Worm (Caenorhabditis elegans) whole organism, late embryonic: ENCODE results near the gene hda-2.
A peak's percentile ranks its signal among the peaks of the same experiment; 100 is the strongest.

ENCODE experiments used
- C08G9.2 ChIP-seq: sonication (generic microtip); optimal IDR thresholded peaks from 2 replicates; lab custom pipeline; 2016; ENCODE audit warnings: mild to moderate bottlenecking, missing genetic modification characterization, moderate library complexity, missing compliant biosample characterization
- K02D7.2 ChIP-seq: sonication (generic microtip); optimal IDR thresholded peaks from 2 replicates; lab custom pipeline; 2017; ENCODE audit warnings: mild to moderate bottlenecking, missing genetic modification characterization, missing compliant biosample characterization
- K09A11.1 ChIP-seq: sonication (generic microtip); optimal IDR thresholded peaks from 2 replicates; lab custom pipeline; 2017; ENCODE audit warnings: antibody characterized with exemption, mild to moderate bottlenecking, missing genetic modification characterization, missing compliant biosample characterization; ENCODE audit not compliant: insufficient read depth
- T23F11.4 ChIP-seq: fragments of 200-800 bp; sonication (Bioruptor generic); optimal IDR thresholded peaks from 2 replicates; lab custom pipeline; 2018; ENCODE audit warnings: mild to moderate bottlenecking, missing genetic modification characterization, missing compliant biosample characterization
- Y22D7AL.16 ChIP-seq: sonication (generic microtip); optimal IDR thresholded peaks from 2 replicates; lab custom pipeline; 2016; ENCODE audit warnings: missing genetic modification characterization, missing compliant biosample characterization
- ahr-1 ChIP-seq: sonication (generic microtip); optimal IDR thresholded peaks from 2 replicates; lab custom pipeline; 2016; ENCODE audit warnings: missing genetic modification characterization, missing compliant biosample characterization
- ama-1 ChIP-seq: fragments of 150-350 bp; optimal IDR thresholded peaks from 2 replicates; lab custom pipeline; 2014
- ceh-14 ChIP-seq: sonication (generic microtip); optimal IDR thresholded peaks from 2 replicates; lab custom pipeline; 2016; ENCODE audit warnings: missing genotype, missing genetic modification characterization, missing compliant biosample characterization
- ceh-18 ChIP-seq: sonication (generic microtip); optimal IDR thresholded peaks from 2 replicates; lab custom pipeline; 2016; ENCODE audit warnings: missing genetic modification characterization, missing compliant biosample characterization
- ceh-2 ChIP-seq: sonication (generic microtip); optimal IDR thresholded peaks from 2 replicates; lab custom pipeline; 2016; ENCODE audit warnings: missing genotype, missing genetic modification characterization, missing compliant biosample characterization
- ceh-31 ChIP-seq: sonication (generic microtip); optimal IDR thresholded peaks from 2 replicates; lab custom pipeline; 2016; ENCODE audit warnings: missing genetic modification characterization, missing compliant biosample characterization
- ceh-34 ChIP-seq: sonication (generic microtip); optimal IDR thresholded peaks from 2 replicates; lab custom pipeline; 2016; ENCODE audit warnings: mild to moderate bottlenecking, missing genetic modification characterization, missing compliant biosample characterization
- ceh-45 ChIP-seq: fragments of 200-800 bp; sonication (Bioruptor generic); IDR thresholded peaks from 2 replicates; pipeline ENCODE4 v1.3.6; 2022; ENCODE audit warnings: missing genetic modification reagents, missing genetic modification characterization, missing compliant biosample characterization
- ceh-48 ChIP-seq: sonication (generic microtip); optimal IDR thresholded peaks from 2 replicates; lab custom pipeline; 2016; ENCODE audit warnings: missing genetic modification characterization, inconsistent platforms, missing compliant biosample characterization
- ceh-6 ChIP-seq: fragments of 200-800 bp; sonication (Bioruptor generic); optimal IDR thresholded peaks from 2 replicates; lab custom pipeline; 2018; ENCODE audit warnings: mild to moderate bottlenecking, missing genetic modification characterization, missing compliant biosample characterization
- ceh-9 ChIP-seq: sonication (generic microtip); optimal IDR thresholded peaks from 2 replicates; lab custom pipeline; 2016; ENCODE audit warnings: mild to moderate bottlenecking, missing genetic modification characterization, inconsistent platforms, missing compliant biosample characterization
- che-1 ChIP-seq: sonication (generic microtip); optimal IDR thresholded peaks from 2 replicates; lab custom pipeline; 2016; ENCODE audit warnings: mild to moderate bottlenecking, missing genetic modification characterization, missing compliant biosample characterization
- dmd-4 ChIP-seq: sonication (generic microtip); optimal IDR thresholded peaks from 2 replicates; lab custom pipeline; 2016; ENCODE audit warnings: borderline replicate concordance, missing genetic modification characterization, missing compliant biosample characterization
- dve-1 ChIP-seq: sonication (generic microtip); optimal IDR thresholded peaks from 2 replicates; lab custom pipeline; 2017; ENCODE audit warnings: antibody characterized with exemption, mild to moderate bottlenecking, missing genetic modification characterization, missing compliant biosample characterization
- elt-2 ChIP-seq: sonication (generic microtip); optimal IDR thresholded peaks from 2 replicates; lab custom pipeline; 2016; ENCODE audit warnings: missing genetic modification reagents, missing genetic modification characterization, missing compliant biosample characterization
- ets-4 ChIP-seq: sonication (generic microtip); optimal IDR thresholded peaks from 2 replicates; lab custom pipeline; 2016; ENCODE audit warnings: missing genetic modification characterization, missing compliant biosample characterization
- eyg-1 ChIP-seq: sonication (generic microtip); optimal IDR thresholded peaks from 2 replicates; lab custom pipeline; 2016; ENCODE audit warnings: missing genotype, missing genetic modification characterization, missing compliant biosample characterization
- fax-1 ChIP-seq: sonication (generic microtip); optimal IDR thresholded peaks from 2 replicates; lab custom pipeline; 2016; ENCODE audit warnings: missing genotype, missing genetic modification characterization, missing compliant biosample characterization
- fkh-10 ChIP-seq: fragments of 150-350 bp; optimal IDR thresholded peaks from 2 replicates; lab custom pipeline; 2014; ENCODE audit warnings: missing biosample characterization, missing genetic modification reagents, missing genetic modification characterization
- gmeb-2 ChIP-seq: sonication (generic microtip); optimal IDR thresholded peaks from 2 replicates; lab custom pipeline; 2016; ENCODE audit warnings: missing genetic modification characterization, inconsistent platforms, missing compliant biosample characterization
- hlh-13 ChIP-seq: fragments of 200-800 bp; sonication (Bioruptor generic); optimal IDR thresholded peaks from 2 replicates; lab custom pipeline; 2018; ENCODE audit warnings: mild to moderate bottlenecking, missing genetic modification characterization, missing compliant biosample characterization
- hlh-15 ChIP-seq: sonication (generic microtip); optimal IDR thresholded peaks from 2 replicates; lab custom pipeline; 2016; ENCODE audit warnings: missing genetic modification characterization, missing compliant biosample characterization
- hlh-30 ChIP-seq: sonication (generic microtip); optimal IDR thresholded peaks from 2 replicates; lab custom pipeline; 2017; ENCODE audit warnings: antibody characterized with exemption, missing genetic modification characterization, missing compliant biosample characterization; ENCODE audit not compliant: insufficient read depth
- hlh-6 ChIP-seq: sonication (generic microtip); optimal IDR thresholded peaks from 2 replicates; lab custom pipeline; 2016; ENCODE audit warnings: missing genotype, missing genetic modification characterization, missing compliant biosample characterization
- lim-6 ChIP-seq: sonication (generic microtip); optimal IDR thresholded peaks from 2 replicates; lab custom pipeline; 2016; ENCODE audit warnings: missing genetic modification characterization, missing compliant biosample characterization
- madf-2 ChIP-seq: sonication (generic microtip); optimal IDR thresholded peaks from 2 replicates; lab custom pipeline; 2017; ENCODE audit warnings: missing genetic modification characterization, missing compliant biosample characterization
- mec-3 ChIP-seq: sonication (generic microtip); optimal IDR thresholded peaks from 2 replicates; lab custom pipeline; 2016; ENCODE audit warnings: borderline replicate concordance, missing genetic modification characterization, missing compliant biosample characterization
- nhr-11 ChIP-seq: fragments of 150-350 bp; optimal IDR thresholded peaks from 2 replicates; lab custom pipeline; 2014; ENCODE audit warnings: missing biosample characterization, missing genetic modification characterization
- nhr-232 ChIP-seq: sonication (generic microtip); optimal IDR thresholded peaks from 2 replicates; lab custom pipeline; 2016; ENCODE audit warnings: missing genetic modification characterization, missing compliant biosample characterization
- npax-4 ChIP-seq: sonication (generic microtip); optimal IDR thresholded peaks from 2 replicates; lab custom pipeline; 2016; ENCODE audit warnings: missing genetic modification characterization, missing compliant biosample characterization
- odd-2 ChIP-seq: sonication (generic microtip); optimal IDR thresholded peaks from 2 replicates; lab custom pipeline; 2017; ENCODE audit warnings: antibody characterized with exemption, mild to moderate bottlenecking, missing genetic modification characterization, missing compliant biosample characterization
- pag-3 ChIP-seq: sonication (generic microtip); optimal IDR thresholded peaks from 2 replicates; lab custom pipeline; 2016; ENCODE audit warnings: missing compliant biosample characterization, missing genetic modification characterization, borderline replicate concordance
- pax-1 ChIP-seq: fragments of 150-350 bp; optimal IDR thresholded peaks from 2 replicates; lab custom pipeline; 2014; ENCODE audit warnings: missing biosample characterization, missing genetic modification characterization
- pha-4 ChIP-seq: fragments of 150-350 bp; optimal IDR thresholded peaks from 2 replicates; lab custom pipeline; 2018; ENCODE audit warnings: missing biosample characterization, missing genetic modification reagents, missing genetic modification characterization
- pqm-1 ChIP-seq: sonication (generic microtip); optimal IDR thresholded peaks from 2 replicates; lab custom pipeline; 2016; ENCODE audit warnings: missing genetic modification characterization, missing compliant biosample characterization
- ref-2 ChIP-seq: sonication (generic microtip); optimal IDR thresholded peaks from 2 replicates; lab custom pipeline; 2016; ENCODE audit warnings: missing genetic modification characterization, missing compliant biosample characterization
- syd-9 ChIP-seq: sonication (generic microtip); optimal IDR thresholded peaks from 2 replicates; lab custom pipeline; 2016; ENCODE audit warnings: mild to moderate bottlenecking, missing genetic modification characterization, moderate library complexity, missing compliant biosample characterization
- tbx-7 ChIP-seq: sonication (generic microtip); optimal IDR thresholded peaks from 2 replicates; lab custom pipeline; 2016; ENCODE audit warnings: missing genotype, missing genetic modification characterization, missing compliant biosample characterization
- ttx-3 ChIP-seq: sonication (generic microtip); optimal IDR thresholded peaks from 2 replicates; lab custom pipeline; 2016; ENCODE audit warnings: missing genetic modification reagents, missing genetic modification characterization, missing compliant biosample characterization
- unc-3 ChIP-seq, 2 experiments: fragments of 200-800 bp in 1 of 2; sonication (Bioruptor generic) in 1 of 2; sonication (generic microtip) in 1 of 2; conservative IDR thresholded peaks in 1 of 2; optimal IDR thresholded peaks in 1 of 2; 2 replicates each; pipeline versions ENCODE4 v1.3.6 to Lab custom; 2016 to 2022; ENCODE audit warnings: missing compliant biosample characterization in 2 of 2, missing genetic modification characterization in 2 of 2, missing genetic modification reagents in 1 of 2
- unc-42 ChIP-seq: sonication (generic microtip); optimal IDR thresholded peaks from 2 replicates; lab custom pipeline; 2016; ENCODE audit warnings: missing genotype, missing genetic modification characterization, missing compliant biosample characterization
- zip-5 ChIP-seq: sonication (generic microtip); optimal IDR thresholded peaks from 2 replicates; lab custom pipeline; 2016; ENCODE audit warnings: missing genetic modification characterization, missing compliant biosample characterization
- ztf-16 ChIP-seq: sonication (generic microtip); optimal IDR thresholded peaks from 2 replicates; lab custom pipeline; 2017; ENCODE audit warnings: missing genetic modification characterization, missing compliant biosample characterization

hda-2 gene

ce11 chrII:8042289-8042688 is 19.9 kb upstream of the hda-2 start, which contains the start of gene T05H10.1:
T05H10.1 (plus strand) TSS chrII:8042589.
- TF ChIP-seq ceh-48 (tag; lab: Kevin White, UChicago) (no peak), ztf-16 (tag; lab: Kevin White, UChicago) (no peak), hlh-30 (tag; lab: Kevin White, UChicago) (no peak), ama-1 (lab: Kevin White, UChicago) (no peak), gmeb-2 (no peak), npax-4 (tag; lab: Kevin White, UChicago) (no peak), nhr-11 (tag; lab: Kevin White, UChicago) (no peak), ahr-1 (tag; lab: Kevin White, UChicago) (no peak), ceh-14 (tag; lab: Kevin White, UChicago) (no peak), ceh-6 (no peak), ceh-45 (GFP tag; lab: Robert Waterston, UW) (no peak), madf-2 (tag; lab: Kevin White, UChicago) (no peak)

- TF ChIP-seq unc-42 (tag; lab: Kevin White, UChicago), result peak; percentile 80
- no peak for TF ChIP-seq fkh-10 (GFP tag; lab: Kevin White, UChicago)
- TF ChIP-seq, all 69 proteins: peak for 1
Measured at ce11 chrII:8041642-8042041, 19.3 kb upstream of the hda-2 start.

ce11 chrII:8039416-8039815 is 17.1 kb upstream of the hda-2 start, which contains the start of the genes ubh-4 and algn-6:
ubh-4 (minus strand) TSS chrII:8039597.
algn-6 (plus strand) TSS chrII:8039802.
- TF ChIP-seq pax-1 (tag; lab: Kevin White, UChicago) (no peak), C08G9.2 (tag; lab: Kevin White, UChicago) (peak; percentile 67), ahr-1 (tag; lab: Kevin White, UChicago) (no peak), Y22D7AL.16 (tag; lab: Kevin White, UChicago) (no peak), zip-5 (peak; percentile 65), K02D7.2 (tag; lab: Kevin White, UChicago) (no peak), fkh-10 (GFP tag; lab: Kevin White, UChicago) (no peak), lim-6 (no peak), che-1 (tag; lab: Kevin White, UChicago) (no peak), ceh-14 (tag; lab: Kevin White, UChicago) (peak; percentile 5), dmd-4 (tag; lab: Kevin White, UChicago) (no peak), ztf-16 (tag; lab: Kevin White, UChicago) (peak; percentile 47), ceh-48 (tag; lab: Kevin White, UChicago) (no peak), eyg-1 (tag; lab: Kevin White, UChicago) (no peak), ceh-9 (tag; lab: Kevin White, UChicago) (no peak), ets-4 (tag; lab: Kevin White, UChicago) (no peak), pha-4 (tag; lab: Kevin White, UChicago) (no peak), T23F11.4 (GFP tag; lab: Kevin White, UChicago) (no peak), syd-9 (tag; lab: Kevin White, UChicago) (no peak), nhr-232 (tag; lab: Kevin White, UChicago) (no peak), ceh-2 (tag; lab: Kevin White, UChicago) (peak; percentile 70), unc-3 (GFP tag; conservative IDR thresholded peaks at IDR 0.05; lab: Robert Waterston, UW) (no peak), unc-3 (tag; optimal IDR thresholded peaks at IDR 0.05; lab: Kevin White, UChicago) (no peak), pqm-1 (no peak), pag-3 (no peak), npax-4 (tag; lab: Kevin White, UChicago) (no peak), odd-2 (tag; lab: Kevin White, UChicago) (no peak), tbx-7 (tag; lab: Kevin White, UChicago) (peak; percentile 42), ref-2 (tag; lab: Kevin White, UChicago) (peak; percentile 30), ceh-31 (tag; lab: Kevin White, UChicago) (peak; percentile 84), hlh-15 (tag; lab: Kevin White, UChicago) (no peak), ceh-18 (no peak), hlh-13 (GFP tag; lab: Kevin White, UChicago) (no peak), hlh-6 (no peak), ama-1 (lab: Kevin White, UChicago) (no peak), fax-1 (tag; lab: Kevin White, UChicago) (no peak), K09A11.1 (tag; lab: Kevin White, UChicago) (no peak), elt-2 (tag; lab: Kevin White, UChicago) (peak; percentile 35), mec-3 (tag; lab: Kevin White, UChicago) (no peak), dve-1 (tag; lab: Kevin White, UChicago) (no peak), ttx-3 (tag; lab: Kevin White, UChicago) (no peak), ceh-34 (tag; lab: Kevin White, UChicago) (no peak)
